Worm (Caenorhabditis elegans) whole organism, early embryonic: ENCODE results near the gene soc-2.

Experiments
- B0310.2 ChIP-seq: sonication (generic microtip); optimal IDR thresholded peaks from 2 replicates; lab custom pipeline; 2016; ENCODE audit warnings: mild to moderate bottlenecking, missing genetic modification characterization, missing compliant biosample characterization
- F13C5.2 ChIP-seq: sonication (generic microtip); optimal IDR thresholded peaks from 2 replicates; lab custom pipeline; 2017; ENCODE audit warnings: mild to moderate bottlenecking, missing genetic modification characterization, inconsistent platforms, missing compliant biosample characterization
- aly-1 ChIP-seq: sonication (generic microtip); optimal IDR thresholded peaks from 2 replicates; lab custom pipeline; 2016; ENCODE audit warnings: missing genetic modification characterization, missing compliant biosample characterization
- ama-1 ChIP-seq: fragments of 150-350 bp; optimal IDR thresholded peaks from 2 replicates; lab custom pipeline; 2014
- ceh-13 ChIP-seq: fragments of 200-800 bp; sonication (Bioruptor generic); optimal IDR thresholded peaks from 2 replicates; lab custom pipeline; 2018; ENCODE audit warnings: mild to moderate bottlenecking, missing genetic modification characterization, missing compliant biosample characterization
- ceh-36 ChIP-seq: sonication (generic microtip); optimal IDR thresholded peaks from 2 replicates; lab custom pipeline; 2016; ENCODE audit warnings: missing genetic modification characterization, inconsistent platforms, missing compliant biosample characterization
- ets-7 ChIP-seq: sonication (generic microtip); optimal IDR thresholded peaks from 2 replicates; lab custom pipeline; 2016; ENCODE audit warnings: missing genotype, missing genetic modification characterization, missing compliant biosample characterization
- flt-1 ChIP-seq: fragments of 200-800 bp; sonication (Bioruptor generic); IDR thresholded peaks from 2 replicates; pipeline ENCODE4 v1.3.6; 2022; ENCODE audit warnings: missing genetic modification characterization, missing compliant biosample characterization
- hmbx-1 ChIP-seq: sonication (generic microtip); optimal IDR thresholded peaks from 2 replicates; lab custom pipeline; 2016; ENCODE audit warnings: mild to moderate bottlenecking, missing genetic modification characterization, missing compliant biosample characterization
- hmg-4 ChIP-seq: fragments of 200-800 bp; sonication (Bioruptor generic); optimal IDR thresholded peaks from 2 replicates; lab custom pipeline; 2018; ENCODE audit warnings: mild to moderate bottlenecking, missing genetic modification characterization, missing compliant biosample characterization
- hnd-1 ChIP-seq: sonication (generic microtip); optimal IDR thresholded peaks from 2 replicates; lab custom pipeline; 2016; ENCODE audit warnings: missing genetic modification characterization, missing compliant biosample characterization
- pes-1 ChIP-seq: fragments of 200-800 bp; sonication (Bioruptor generic); IDR thresholded peaks from 2 replicates; pipeline ENCODE4 v1.3.6; 2022; ENCODE audit warnings: missing genetic modification reagents, missing genetic modification characterization, missing compliant biosample characterization
- scrt-1 ChIP-seq: fragments of 200-800 bp; sonication (Bioruptor generic); IDR thresholded peaks from 2 replicates; pipeline ENCODE4 v1.3.6; 2022; ENCODE audit warnings: missing genetic modification characterization, missing compliant biosample characterization
- sea-1 ChIP-seq: fragments of 200-800 bp; sonication (Bioruptor generic); conservative IDR thresholded peaks from 2 replicates; pipeline ENCODE4 v1.3.6; 2022; ENCODE audit warnings: missing genetic modification characterization, missing compliant biosample characterization
- tbx-11 ChIP-seq: fragments of 200-800 bp; sonication (Bioruptor generic); IDR thresholded peaks from 2 replicates; pipeline ENCODE4 v1.3.6; 2022; ENCODE audit warnings: missing genetic modification characterization, missing compliant biosample characterization
- tbx-37 ChIP-seq: fragments of 200-800 bp; sonication (Bioruptor generic); conservative IDR thresholded peaks from 2 replicates; pipeline ENCODE4 v1.3.6; 2022; ENCODE audit warnings: missing genetic modification reagents, missing genetic modification characterization, missing compliant biosample characterization
- tra-4 ChIP-seq: sonication (generic microtip); optimal IDR thresholded peaks from 2 replicates; lab custom pipeline; 2017; ENCODE audit warnings: missing genetic modification characterization, missing compliant biosample characterization

soc-2 gene

ce11 chrIV:5121995-5122394 is 30.3 kb downstream of the soc-2 start, which contains the start of gene tkr-3:
Gene tkr-3 (minus strand): TSS chrIV:5122095.
- TF ChIP-seq ets-7 = no peak
- TF ChIP-seq flt-1 (GFP tag; lab: Robert Waterston, UW) = no peak

DNA sequence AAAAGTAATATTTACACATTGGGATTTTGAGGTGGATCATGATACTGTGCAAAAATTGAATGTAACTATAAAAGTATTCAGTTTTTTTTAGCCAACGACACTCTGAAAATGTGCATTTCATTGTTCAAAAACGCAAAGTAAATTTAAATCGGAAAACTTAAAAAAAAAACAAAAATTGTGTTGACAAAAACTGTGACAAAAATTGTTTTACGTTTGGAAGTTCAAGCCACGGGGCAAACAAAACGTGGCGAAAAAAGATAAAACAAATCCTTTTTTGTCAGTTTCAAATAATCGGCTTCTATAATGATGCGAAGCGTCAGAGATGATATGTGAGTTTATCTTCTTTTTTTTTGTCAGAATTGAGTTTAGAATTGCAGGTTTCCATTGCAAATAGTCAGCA is 40.8 kb downstream of the soc-2 start, which contains the start of gene AC7.3:
TSS of gene AC7.3 (plus strand) at position 301 of the 400 bp plus-strand sequence.
- TF ChIP-seq ceh-13 (GFP tag; lab: Kevin White, UChicago) (no peak), scrt-1 (GFP tag; lab: Robert Waterston, UW) (no peak), aly-1 (no peak), ets-7 (no peak), tra-4 (no peak), sea-1 (GFP tag; lab: Robert Waterston, UW) (no peak), tbx-11 (no peak), pes-1 (GFP tag; lab: Robert Waterston, UW) (no peak), hmbx-1 (no peak), tbx-37 (GFP tag; lab: Robert Waterston, UW) (no peak), ceh-36 (tag; lab: Kevin White, UChicago) (no peak), F13C5.2 (no peak)

- TF ChIP-seq sea-1 (GFP tag; lab: Robert Waterston, UW) (no peak), hnd-1 (tag; lab: Kevin White, UChicago) (no peak), ama-1 (lab: Kevin White, UChicago) (no peak), flt-1 (GFP tag; lab: Robert Waterston, UW) (no peak), tra-4 (no peak), scrt-1 (GFP tag; lab: Robert Waterston, UW) (no peak), ets-7 (no peak), tbx-11 (no peak), tbx-37 (GFP tag; lab: Robert Waterston, UW) (no peak), pes-1 (GFP tag; lab: Robert Waterston, UW) (no peak), hmbx-1 (no peak), ceh-13 (GFP tag; lab: Kevin White, UChicago) (no peak), ceh-36 (tag; lab: Kevin White, UChicago) (no peak)
Observed at ce11 chrIV:5110391-5110930, 41.8 kb downstream of the soc-2 start.

DNA sequence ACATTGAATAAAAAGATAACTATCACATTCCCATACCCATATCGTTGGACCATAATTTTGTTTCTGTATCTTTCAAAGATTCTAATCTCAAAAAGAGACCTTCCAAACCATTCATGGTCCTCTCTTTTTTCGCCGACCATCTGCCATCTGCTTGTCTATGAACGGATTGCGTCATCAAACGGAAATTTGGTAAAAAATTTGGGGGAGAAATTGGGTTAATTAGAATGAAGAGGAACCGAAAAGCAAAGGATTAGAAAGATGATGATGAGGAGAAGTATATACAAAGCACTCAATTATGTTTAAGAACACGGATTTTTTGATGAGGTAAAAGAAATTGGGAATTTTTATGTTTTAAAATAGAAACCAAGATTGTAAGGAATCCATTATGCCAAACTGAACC is 42.3 kb downstream of the soc-2 start:
- TF ChIP-seq hmg-4 (no peak), ama-1 (lab: Kevin White, UChicago) (no peak), sea-1 (GFP tag; lab: Robert Waterston, UW) (no peak), flt-1 (GFP tag; lab: Robert Waterston, UW) (no peak), hnd-1 (tag; lab: Kevin White, UChicago) (no peak), ets-7 (no peak), aly-1 (no peak), tbx-37 (GFP tag; lab: Robert Waterston, UW) (no peak), B0310.2 (tag; lab: Kevin White, UChicago) (no peak)

DNA sequence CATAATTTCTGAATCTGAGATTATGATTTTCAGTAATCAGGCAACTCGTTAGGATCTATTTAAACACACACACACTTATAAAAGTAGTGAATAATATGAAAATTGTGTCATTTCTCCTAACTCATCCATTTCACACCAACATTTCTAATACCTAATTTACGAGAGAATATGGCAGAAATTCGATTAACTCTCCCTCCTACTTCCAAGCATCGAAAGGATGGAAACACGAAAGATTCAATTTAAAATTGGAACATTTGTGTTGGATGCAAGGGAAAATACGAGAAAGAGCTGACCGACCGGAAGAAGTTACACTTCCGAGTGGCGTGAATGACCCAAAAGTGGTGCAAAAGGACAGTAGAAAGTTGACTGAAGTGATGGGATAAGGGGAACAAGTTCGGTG is 43.3 kb downstream of the soc-2 start:
- TF ChIP-seq tbx-11 (no peak), hmbx-1 (no peak), aly-1 (no peak)

- TF ChIP-seq scrt-1 (GFP tag; lab: Robert Waterston, UW) = no peak
Observed at ce11 chrIV:5103229-5103894, 48.9 kb downstream of the soc-2 start, which contains the start of gene C02B10.3. Gene C02B10.3 (minus strand): TSS chrIV:5103279.

ce11 chrIV:5101945-5102344 is 50.3 kb downstream of the soc-2 start:
- TF ChIP-seq hmg-4 = no peak
- no peak for TF ChIP-seq F13C5.2
- TF ChIP-seq scrt-1 (GFP tag; lab: Robert Waterston, UW) = no peak
- TF ChIP-seq aly-1 = no peak
- TF ChIP-seq ceh-13 (GFP tag; lab: Kevin White, UChicago) = no peak
- no peak for TF ChIP-seq hmbx-1
- TF ChIP-seq tbx-37 (GFP tag; lab: Robert Waterston, UW) = no peak
- TF ChIP-seq tra-4 = no peak
- TF ChIP-seq tbx-11 = no peak
- no peak for TF ChIP-seq hnd-1 (tag; lab: Kevin White, UChicago)
- no peak for TF ChIP-seq ets-7
- no peak for TF ChIP-seq ama-1 (lab: Kevin White, UChicago)

ce11 chrIV:5100145-5100544 is 52.1 kb downstream of the soc-2 start:
- no peak for TF ChIP-seq tbx-11
- TF ChIP-seq sea-1 (GFP tag; lab: Robert Waterston, UW) = no peak
- TF ChIP-seq B0310.2 (tag; lab: Kevin White, UChicago) = no peak
- TF ChIP-seq scrt-1 (GFP tag; lab: Robert Waterston, UW) = no peak
- no peak for TF ChIP-seq ceh-36 (tag; lab: Kevin White, UChicago)
- no peak for TF ChIP-seq flt-1 (GFP tag; lab: Robert Waterston, UW)
- TF ChIP-seq ceh-13 (GFP tag; lab: Kevin White, UChicago) = no peak
- no peak for TF ChIP-seq hmbx-1
- TF ChIP-seq F13C5.2 = no peak
- TF ChIP-seq hnd-1 (tag; lab: Kevin White, UChicago) = no peak
- no peak for TF ChIP-seq ets-7
- no peak for TF ChIP-seq ama-1 (lab: Kevin White, UChicago)
- no peak for TF ChIP-seq hmg-4
- no peak for TF ChIP-seq aly-1
- TF ChIP-seq pes-1 (GFP tag; lab: Robert Waterston, UW) = no peak
- TF ChIP-seq tbx-37 (GFP tag; lab: Robert Waterston, UW) = no peak
- TF ChIP-seq tra-4 = no peak
